Worm (Caenorhabditis elegans): ENCODE results near the gene fax-1.

- TF ChIP-seq nhr-12 (tag; optimal IDR thresholded peaks at IDR 0.05): no peak
- no peak for TF ChIP-seq unc-62 (GFP tag; optimal IDR thresholded peaks at IDR 0.05)
- TF ChIP-seq cnd-1 (tag; optimal IDR thresholded peaks at IDR 0.05): no peak
- no peak for TF ChIP-seq flh-1 (GFP tag; optimal IDR thresholded peaks at IDR 0.05)
- no peak for TF ChIP-seq ztf-11 (tag; optimal IDR thresholded peaks at IDR 0.05)
- TF ChIP-seq pha-4 (tag; optimal IDR thresholded peaks at IDR 0.05): no peak
- no peak for TF ChIP-seq lin-13 (tag; optimal IDR thresholded peaks at IDR 0.05)
- TF ChIP-seq mep-1 (tag; optimal IDR thresholded peaks at IDR 0.05): no peak
- no peak for TF ChIP-seq sptf-1 (tag; optimal IDR thresholded peaks at IDR 0.05)
- no peak for TF ChIP-seq snpc-4 (tag; optimal IDR thresholded peaks at IDR 0.05)
- no peak for TF ChIP-seq elt-3 (tag; optimal IDR thresholded peaks at IDR 0.05)
- TF ChIP-seq blmp-1 (tag; optimal IDR thresholded peaks at IDR 0.05): no peak
- TF ChIP-seq nhr-28 (tag; optimal IDR thresholded peaks at IDR 0.05): no peak
- TF ChIP-seq lsy-2 (tag; optimal IDR thresholded peaks at IDR 0.05): no peak
These were observed 46.0 kb downstream of the fax-1 start for ce11 chrX:3153133-3153532.

Measured in whole organism, mixed stage, embryonic.